Worm (Caenorhabditis elegans) whole organism, young adult: ENCODE results near the gene R08C7.4.

Experiments used
- F52B5.7 ChIP-seq: sonication (generic microtip); optimal IDR thresholded peaks from 2 replicates; lab custom pipeline; 2016; ENCODE audit warnings: mild to moderate bottlenecking, missing genetic modification characterization, missing compliant biosample characterization
- ama-1 ChIP-seq, 3 experiments: fragments of 150-350 bp in 1 of 3; sonication (generic microtip) in 2 of 3; optimal IDR thresholded peaks; 2 replicates each; lab custom pipeline; 2014 to 2018; ENCODE audit warnings: missing biosample characterization in 2 of 3, missing genetic modification characterization in 2 of 3, missing genetic modification reagents in 2 of 3
- egl-44 ChIP-seq: fragments of 200-800 bp; sonication (Bioruptor generic); IDR thresholded peaks from 2 replicates; pipeline ENCODE4 v1.3.6; 2022; ENCODE audit warnings: missing genetic modification reagents, missing genetic modification characterization, missing compliant biosample characterization
- him-1 ChIP-seq: sonication (generic microtip); optimal IDR thresholded peaks from 2 replicates; lab custom pipeline; 2016; ENCODE audit warnings: missing genotype, missing genetic modification reagents, missing genetic modification characterization, missing compliant biosample characterization
- lin-35 ChIP-seq, 3 experiments: fragments of 150-350 bp in 2 of 3; sonication (generic microtip) in 1 of 3; optimal IDR thresholded peaks; 2 replicates each; lab custom pipeline; 2014 to 2018; ENCODE audit warnings: missing biosample characterization in 3 of 3, missing genetic modification characterization in 3 of 3, missing genetic modification reagents in 3 of 3
- madf-6 ChIP-seq: fragments of 200-800 bp; sonication (Bioruptor generic); IDR thresholded peaks from 2 replicates; pipeline ENCODE4 v1.3.6; 2022; ENCODE audit warnings: missing genetic modification reagents, missing genetic modification characterization, missing compliant biosample characterization
- unc-62 ChIP-seq: fragments of 150-350 bp; optimal IDR thresholded peaks from 2 replicates; lab custom pipeline; 2014; ENCODE audit warnings: missing biosample characterization, missing genetic modification reagents, missing genetic modification characterization

ce11 chrIV:4402413-4402812, 32.4 kb upstream of the R08C7.4 start:
- TF ChIP-seq lin-35 (GFP tag; optimal IDR thresholded peaks at IDR 0.05; lab: Kevin White, UChicago) (no peak), ama-1 (optimal IDR thresholded peaks at IDR 0.05; lab: Kevin White, UChicago) (no peak), ama-1 (GFP tag; optimal IDR thresholded peaks at IDR 0.05; lab: Kevin White, UChicago) (no peak), egl-44 (GFP tag; lab: Robert Waterston, UW) (no peak), madf-6 (no peak), F52B5.7 (tag; lab: Kevin White, UChicago) (no peak), unc-62 (GFP tag; lab: Kevin White, UChicago) (no peak), him-1 (no peak)
